Worm (Caenorhabditis elegans) whole organism, young adult: ENCODE measurements around the gene lact-2.

Experiments used
- C17E4.6 ChIP-seq: fragments of 200-800 bp; sonication (Bioruptor generic); IDR thresholded peaks from 2 replicates; pipeline ENCODE4 v1.3.6; 2022; ENCODE audit warnings: missing genetic modification reagents, missing genetic modification characterization, missing compliant biosample characterization
- F23B12.7 ChIP-seq: sonication (generic microtip); optimal IDR thresholded peaks from 2 replicates; lab custom pipeline; 2017; ENCODE audit warnings: missing genetic modification characterization, mild to moderate bottlenecking, missing compliant biosample characterization, antibody characterized with exemption, moderate library complexity; ENCODE audit not compliant: insufficient read depth
- F37B4.10 ChIP-seq: fragments of 200-800 bp; sonication (Bioruptor generic); IDR thresholded peaks from 2 replicates; pipeline ENCODE4 v1.3.6; 2022; ENCODE audit warnings: missing genetic modification characterization, missing compliant biosample characterization
- aptf-2 ChIP-seq: fragments of 200-800 bp; sonication (Bioruptor generic); conservative IDR thresholded peaks from 2 replicates; pipeline ENCODE4 v1.3.6; 2022; ENCODE audit warnings: missing genetic modification reagents, missing genetic modification characterization, missing compliant biosample characterization
- attf-6 ChIP-seq: fragments of 200-800 bp; sonication (Bioruptor generic); IDR thresholded peaks from 2 replicates; pipeline ENCODE4 v1.3.6; 2022; ENCODE audit warnings: missing genetic modification reagents, missing genetic modification characterization, missing compliant biosample characterization
- lag-1 ChIP-seq: fragments of 200-800 bp; sonication (Bioruptor generic); IDR thresholded peaks from 2 replicates; pipeline ENCODE4 v1.3.6; 2022; ENCODE audit warnings: missing genetic modification reagents, missing genetic modification characterization, missing compliant biosample characterization
- mcd-1 ChIP-seq: fragments of 200-800 bp; sonication (Bioruptor generic); IDR thresholded peaks from 2 replicates; pipeline ENCODE4 v1.3.6; 2022; ENCODE audit warnings: missing genetic modification reagents, missing genetic modification characterization, missing compliant biosample characterization
- pha-4 ChIP-seq: fragments of 150-350 bp; sonication (generic microtip); optimal IDR thresholded peaks from 2 replicates; lab custom pipeline; 2014; ENCODE audit warnings: missing biosample characterization, missing genetic modification reagents, missing genetic modification characterization
- rcor-1 ChIP-seq: fragments of 200-800 bp; sonication (Bioruptor generic); IDR thresholded peaks from 2 replicates; pipeline ENCODE4 v1.3.6; 2022; ENCODE audit warnings: missing genetic modification reagents, missing genetic modification characterization, missing compliant biosample characterization
- snpc-4 ChIP-seq, 5 experiments: fragments of 150-350 bp in 1 of 5; sonication (generic microtip) in 4 of 5; optimal IDR thresholded peaks; 2 replicates each; lab custom pipeline; 2014 to 2018; ENCODE audit warnings: missing genetic modification characterization in 5 of 5, missing biosample characterization in 3 of 5, antibody characterized with exemption in 2 of 5, mild to moderate bottlenecking in 2 of 5, missing compliant biosample characterization in 2 of 5, missing genotype in 2 of 5, moderate library complexity in 2 of 5, missing genetic modification reagents in 1 of 5
- somi-1 ChIP-seq: fragments of 200-800 bp; sonication (Bioruptor generic); optimal IDR thresholded peaks from 2 replicates; lab custom pipeline; 2018; ENCODE audit warnings: mild to moderate bottlenecking, missing genetic modification characterization, missing compliant biosample characterization
- unc-130 ChIP-seq: sonication (generic microtip); optimal IDR thresholded peaks from 2 replicates; lab custom pipeline; 2016; ENCODE audit warnings: missing genetic modification reagents, missing genetic modification characterization, missing compliant biosample characterization

- TF ChIP-seq rcor-1 (GFP tag; lab: Robert Waterston, UW) (no peak), snpc-4 (GFP tag; optimal IDR thresholded peaks at IDR 0.05; lab: Kevin White, UChicago) (no peak), snpc-4 (tag; optimal IDR thresholded peaks at IDR 0.05; lab: Kevin White, UChicago) (no peak), pha-4 (no peak), F23B12.7 (tag; lab: Kevin White, UChicago) (no peak), F37B4.10 (GFP tag; lab: Robert Waterston, UW) (no peak), unc-130 (no peak), lag-1 (GFP tag; lab: Robert Waterston, UW) (no peak), aptf-2 (GFP tag; lab: Robert Waterston, UW) (no peak), C17E4.6 (GFP tag; lab: Robert Waterston, UW) (no peak), mcd-1 (GFP tag; lab: Robert Waterston, UW) (no peak), somi-1 (GFP tag; lab: Kevin White, UChicago) (no peak), attf-6 (GFP tag; lab: Robert Waterston, UW) (no peak)
Measured at ce11 chrII:10094190-10094923, at the start of gene lact-2.
